Fruit fly (Drosophila melanogaster): ENCODE measurements around the gene CG12517.

The CG12517 gene

dm6 chr2L:10858064-10859047, 11.6 kb upstream of the CG12517 start, which contains the start of the genes aurB and Stam (continued):
- TF ChIP-seq CG10462 (GFP tag; optimal IDR thresholded peaks at IDR 0.05) (no peak), shn (GFP tag; optimal IDR thresholded peaks at IDR 0.05) (no peak), CG17361 (GFP tag; IDR thresholded peaks at IDR 0.05) (peak; percentile 67), inv (GFP tag; IDR thresholded peaks at IDR 0.05; ENCODE audit: partially characterized antibody) (no peak), CG2116 (GFP tag; optimal IDR thresholded peaks at IDR 0.05) (peak; percentile 51), Sox102F (GFP tag; optimal IDR thresholded peaks at IDR 0.05) (peak; percentile 71), croc (GFP tag; conservative IDR thresholded peaks at IDR 0.05) (no peak), CHES-1-like (GFP tag; optimal IDR thresholded peaks at IDR 0.05) (no peak), Nf-YA (GFP tag; IDR thresholded peaks at IDR 0.05) (no peak), D19A (tag; optimal IDR thresholded peaks at IDR 0.05) (no peak), ac (GFP tag; optimal IDR thresholded peaks at IDR 0.05) (no peak), CG6854 (GFP tag; optimal IDR thresholded peaks at IDR 0.05) (no peak), ttk (GFP tag; IDR thresholded peaks at IDR 0.05) (peak; percentile 18; the same call in 1 of the 2 replicates), CG8089 (GFP tag; optimal IDR thresholded peaks at IDR 0.05) (no peak), pho (GFP tag; optimal IDR thresholded peaks at IDR 0.05) (no peak), pnt (GFP tag; optimal IDR thresholded peaks at IDR 0.05) (no peak), lab (GFP tag; optimal IDR thresholded peaks at IDR 0.05) (peak; percentile 62), amos (GFP tag; IDR thresholded peaks at IDR 0.05; ENCODE audit: partially characterized antibody) (no peak), pan (optimal IDR thresholded peaks at IDR 0.05) (no peak), pan (GFP tag; optimal IDR thresholded peaks at IDR 0.05 in 1 of 2, IDR thresholded peaks at IDR 0.05 in 1 of 2) (peak in 1 of 2 experiments; percentile 37), CG5245 (GFP tag; optimal IDR thresholded peaks at IDR 0.05) (no peak), Max (GFP tag; optimal IDR thresholded peaks at IDR 0.05) (peak; percentile 14), ro (GFP tag; IDR thresholded peaks at IDR 0.05) (no peak), mam (GFP tag; optimal IDR thresholded peaks at IDR 0.05) (no peak), usp (GFP tag; optimal IDR thresholded peaks at IDR 0.05) (no peak), schlank (tag; optimal IDR thresholded peaks at IDR 0.05) (no peak), HHEX (GFP tag; optimal IDR thresholded peaks at IDR 0.05) (peak; percentile 46), ap (GFP tag; IDR thresholded peaks at IDR 0.05) (no peak), Pdp1 (GFP tag; optimal IDR thresholded peaks at IDR 0.05) (peak in 1 of 2 experiments; percentile 43), CG14860 (GFP tag; IDR thresholded peaks at IDR 0.05; ENCODE audit: partially characterized antibody) (no peak), Gsc (GFP tag; IDR thresholded peaks at IDR 0.05) (no peak), CG12219 (GFP tag; optimal IDR thresholded peaks at IDR 0.05) (no peak), CG12391 (tag; optimal IDR thresholded peaks at IDR 0.05) (peak; percentile 85), CG43689 (GFP tag; IDR thresholded peaks at IDR 0.05) (no peak), Hmx (GFP tag; optimal IDR thresholded peaks at IDR 0.05) (no peak), gfzf (GFP tag; optimal IDR thresholded peaks at IDR 0.05) (peak; percentile 64), B-H2 (GFP tag; optimal IDR thresholded peaks at IDR 0.05) (peak; percentile 42), bigmax (GFP tag; optimal IDR thresholded peaks at IDR 0.05) (no peak), CG1602 (GFP tag; optimal IDR thresholded peaks at IDR 0.05) (peak; percentile 46), ara (GFP tag; IDR thresholded peaks at IDR 0.05) (no peak), emc (GFP tag; optimal IDR thresholded peaks at IDR 0.05) (no peak), tio (GFP tag; optimal IDR thresholded peaks at IDR 0.05) (no peak), CG1792 (GFP tag; optimal IDR thresholded peaks at IDR 0.05) (no peak), crp (GFP tag; optimal IDR thresholded peaks at IDR 0.05) (no peak), chm (GFP tag; IDR thresholded peaks at IDR 0.05) (0 out of 2 replicates have a peak, but pooled peaks have one; percentile 12), nom (GFP tag; optimal IDR thresholded peaks at IDR 0.05) (no peak), CG8388 (GFP tag; optimal IDR thresholded peaks at IDR 0.05) (peak; percentile 72), CTCF (GFP tag; optimal IDR thresholded peaks at IDR 0.05) (no peak), E2f2 (GFP tag; IDR thresholded peaks at IDR 0.05) (peak; percentile 83)

Data from whole organism, embryonic.